Worm (Caenorhabditis elegans): Measurements from ENCODE around the gene clp-6.

The clp-6 gene

DNA sequence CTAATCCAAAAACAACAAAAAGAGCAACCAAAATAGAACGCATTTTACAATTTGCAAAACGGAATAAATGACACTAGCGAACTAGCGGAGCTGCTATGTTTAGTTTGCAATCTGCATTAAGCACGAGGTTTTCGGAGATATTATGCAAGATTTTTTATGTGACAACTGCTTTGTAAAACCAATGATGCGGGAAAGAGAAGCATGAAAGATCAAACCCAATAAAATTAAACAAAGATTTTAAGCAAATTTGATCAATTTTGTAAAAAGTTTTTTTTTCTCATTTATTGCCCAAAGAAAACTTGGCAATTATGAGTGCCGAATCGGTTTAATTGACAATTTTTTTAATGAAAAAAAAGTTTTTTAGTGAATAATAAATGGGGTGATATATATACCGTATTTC lies 9.9 kb downstream of the clp-6 start, which contains the start of gene Y77E11A.8:
TSS of gene Y77E11A.8 (minus strand) at position 101 of the 400 bp plus-strand sequence.
- TF ChIP-seq nhr-11 (tag; optimal IDR thresholded peaks at IDR 0.05) (no peak), ahr-1 (tag; optimal IDR thresholded peaks at IDR 0.05) (no peak), sdc-2 (tag; optimal IDR thresholded peaks at IDR 0.05) (no peak), ets-4 (tag; optimal IDR thresholded peaks at IDR 0.05) (no peak), unc-55 (GFP tag; optimal IDR thresholded peaks at IDR 0.05) (no peak), pat-9 (tag; optimal IDR thresholded peaks at IDR 0.05) (no peak), ref-2 (tag; optimal IDR thresholded peaks at IDR 0.05) (no peak), dve-1 (tag; optimal IDR thresholded peaks at IDR 0.05) (no peak), madf-2 (tag; optimal IDR thresholded peaks at IDR 0.05) (no peak), unc-86 (tag; optimal IDR thresholded peaks at IDR 0.05) (no peak)

DNA sequence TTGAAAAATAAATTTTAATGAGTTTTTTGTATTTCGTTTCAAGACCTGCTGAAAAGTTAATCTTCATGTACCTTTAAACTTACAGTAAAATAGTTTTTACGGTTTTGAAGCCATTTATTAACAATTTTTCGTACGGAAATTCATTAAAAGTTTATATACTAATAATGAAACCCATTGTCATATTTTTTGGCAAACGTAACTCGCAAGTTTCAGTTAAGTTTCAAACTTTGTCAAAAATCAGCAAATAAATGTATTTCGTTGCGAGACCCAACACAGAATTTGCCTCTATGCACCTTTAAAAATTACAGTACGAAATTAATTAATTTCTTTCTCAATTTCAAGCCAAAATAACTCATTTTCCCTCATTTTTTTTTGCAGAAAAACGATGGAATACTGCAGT lies 14.2 kb downstream of the clp-6 start, which contains the start of gene jtr-1:
TSS of gene jtr-1 (plus strand) at position 327 of the 400 bp plus-strand sequence.
- TF ChIP-seq che-1 (tag; optimal IDR thresholded peaks at IDR 0.05): no peak
- TF ChIP-seq ets-4 (tag; optimal IDR thresholded peaks at IDR 0.05): no peak
- TF ChIP-seq unc-55 (GFP tag; optimal IDR thresholded peaks at IDR 0.05): no peak
- no peak for TF ChIP-seq zip-5 (tag; optimal IDR thresholded peaks at IDR 0.05)
- TF ChIP-seq ceh-18 (tag; optimal IDR thresholded peaks at IDR 0.05): no peak
- no peak for TF ChIP-seq C38D4.7 (GFP tag; optimal IDR thresholded peaks at IDR 0.05)
- no peak for TF ChIP-seq ceh-2 (tag; optimal IDR thresholded peaks at IDR 0.05)
- no peak for TF ChIP-seq pat-9 (tag; optimal IDR thresholded peaks at IDR 0.05)
- TF ChIP-seq hlh-15 (tag; optimal IDR thresholded peaks at IDR 0.05): no peak
- TF ChIP-seq elt-4 (tag; optimal IDR thresholded peaks at IDR 0.05): no peak
- no peak for TF ChIP-seq F13H6.1 (tag; optimal IDR thresholded peaks at IDR 0.05)
- TF ChIP-seq ztf-16 (tag; optimal IDR thresholded peaks at IDR 0.05): no peak
- TF ChIP-seq elt-2 (tag; optimal IDR thresholded peaks at IDR 0.05): no peak
- no peak for TF ChIP-seq dve-1 (tag; optimal IDR thresholded peaks at IDR 0.05)
- no peak for TF ChIP-seq nfya-1 (tag; optimal IDR thresholded peaks at IDR 0.05)
- no peak for TF ChIP-seq ceh-19 (GFP tag; optimal IDR thresholded peaks at IDR 0.05)
- no peak for TF ChIP-seq mec-3 (tag; optimal IDR thresholded peaks at IDR 0.05; ENCODE audit: borderline replicate concordance)
- no peak for TF ChIP-seq lin-11 (tag; optimal IDR thresholded peaks at IDR 0.05)
- no peak for TF ChIP-seq pax-1 (tag; optimal IDR thresholded peaks at IDR 0.05)

DNA sequence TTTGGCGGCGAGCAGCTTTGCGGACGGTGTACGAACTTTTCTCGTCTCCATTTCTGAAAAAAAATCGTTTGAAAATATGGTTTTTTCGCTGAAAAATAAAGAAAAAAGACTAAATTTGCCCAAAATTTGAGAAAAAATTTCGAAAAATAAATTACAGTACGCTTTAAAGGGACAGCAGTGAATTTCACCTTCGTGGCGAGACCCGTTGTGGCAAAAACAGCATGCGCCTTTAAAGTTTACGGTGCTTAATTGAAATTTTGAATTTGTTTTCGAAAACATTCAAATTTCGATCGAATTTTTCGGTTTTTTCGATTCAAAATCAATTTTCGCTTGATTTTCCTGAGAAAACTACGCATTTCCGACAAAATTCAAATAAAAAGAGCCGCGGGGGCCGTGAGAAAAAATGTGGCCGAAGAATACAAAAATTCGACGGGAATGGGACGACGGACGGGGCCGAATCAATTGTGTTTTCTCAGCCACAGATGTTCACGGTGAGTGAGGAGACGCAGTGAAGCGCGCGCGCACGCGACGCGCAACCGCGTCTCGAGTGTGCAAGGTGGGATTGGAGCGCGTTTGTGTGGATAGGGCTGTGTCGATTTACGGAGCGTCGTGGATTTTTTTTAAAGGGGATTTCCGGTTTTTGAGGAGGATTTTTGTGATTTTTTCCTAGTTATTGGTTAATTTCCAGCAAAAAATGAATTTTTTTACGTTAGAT lies 14.9 kb downstream of the clp-6 start, which contains the start of gene Y77E11A.7:
TSS of gene Y77E11A.7 (minus strand) at position 55 of the 715 bp plus-strand sequence.
- TF ChIP-seq ceh-24 (tag; optimal IDR thresholded peaks at IDR 0.05): no peak
- TF ChIP-seq ceh-18 (tag; optimal IDR thresholded peaks at IDR 0.05): peak; percentile 87
- TF ChIP-seq F13H6.1 (tag; optimal IDR thresholded peaks at IDR 0.05): peak; percentile 56
- TF ChIP-seq sox-2 (GFP tag; IDR thresholded peaks at IDR 0.05): no peak; the same call in 1 of the 2 replicates
- peak; percentile 66 for TF ChIP-seq pax-1 (tag; optimal IDR thresholded peaks at IDR 0.05)
- peak; percentile 38 for TF ChIP-seq eyg-1 (tag; optimal IDR thresholded peaks at IDR 0.05)
- TF ChIP-seq mec-3 (tag; optimal IDR thresholded peaks at IDR 0.05; ENCODE audit: borderline replicate concordance): peak; percentile 54
- no peak for TF ChIP-seq elt-4 (tag; optimal IDR thresholded peaks at IDR 0.05)
- TF ChIP-seq lim-6 (tag; optimal IDR thresholded peaks at IDR 0.05): peak; percentile 42
- TF ChIP-seq T23F11.4 (GFP tag; optimal IDR thresholded peaks at IDR 0.05): peak; percentile 20
- TF ChIP-seq unc-86 (tag; optimal IDR thresholded peaks at IDR 0.05): peak; percentile 39
- TF ChIP-seq syd-9 (tag; optimal IDR thresholded peaks at IDR 0.05): peak; percentile 59
- peak; percentile 56 for TF ChIP-seq ceh-30 (tag; optimal IDR thresholded peaks at IDR 0.05)
- TF ChIP-seq ceh-34 (tag; optimal IDR thresholded peaks at IDR 0.05): peak; percentile 81
- peak; percentile 94 for TF ChIP-seq unc-42 (tag; optimal IDR thresholded peaks at IDR 0.05)
- peak; percentile 80 for TF ChIP-seq ref-2 (tag; optimal IDR thresholded peaks at IDR 0.05)
- TF ChIP-seq ceh-9 (tag; optimal IDR thresholded peaks at IDR 0.05): no peak
- peak; percentile 46; the same call in 1 of the 2 replicates for TF ChIP-seq ceh-45 (GFP tag; IDR thresholded peaks at IDR 0.05)
- peak; percentile 39 for TF ChIP-seq zip-5 (tag; optimal IDR thresholded peaks at IDR 0.05)
- TF ChIP-seq ets-4 (tag; optimal IDR thresholded peaks at IDR 0.05): peak; percentile 81
- peak; percentile 89 for TF ChIP-seq nfya-1 (tag; optimal IDR thresholded peaks at IDR 0.05)
- TF ChIP-seq madf-2 (tag; optimal IDR thresholded peaks at IDR 0.05): peak; percentile 28
- no peak for TF ChIP-seq odd-2 (tag; optimal IDR thresholded peaks at IDR 0.05)
- TF ChIP-seq ahr-1 (tag; optimal IDR thresholded peaks at IDR 0.05): no peak
- TF ChIP-seq dmd-4 (tag; optimal IDR thresholded peaks at IDR 0.05; ENCODE audit: borderline replicate concordance): no peak
- TF ChIP-seq pqm-1 (tag; optimal IDR thresholded peaks at IDR 0.05): peak; percentile 10
- no peak for TF ChIP-seq pha-2 (tag; optimal IDR thresholded peaks at IDR 0.05)
- no peak for TF ChIP-seq hlh-15 (tag; optimal IDR thresholded peaks at IDR 0.05)
- peak; percentile 62 for TF ChIP-seq ceh-14 (tag; optimal IDR thresholded peaks at IDR 0.05)
- no peak for TF ChIP-seq lin-11 (tag; optimal IDR thresholded peaks at IDR 0.05)
- TF ChIP-seq hlh-8 (tag; optimal IDR thresholded peaks at IDR 0.05): peak; percentile 82
- no peak for TF ChIP-seq sox-4 (tag; optimal IDR thresholded peaks at IDR 0.05)
- peak; percentile 67 for TF ChIP-seq dve-1 (tag; optimal IDR thresholded peaks at IDR 0.05)
- TF ChIP-seq unc-55 (GFP tag; optimal IDR thresholded peaks at IDR 0.05): peak; percentile 23
- TF ChIP-seq ztf-16 (tag; optimal IDR thresholded peaks at IDR 0.05): peak; percentile 61
- peak; percentile 93 for TF ChIP-seq tbx-2 (tag; optimal IDR thresholded peaks at IDR 0.05)
